Fruit fly (Drosophila melanogaster) whole organism, pupa: ENCODE data around the gene Doc2.

ENCODE experiments used
- CG12605 ChIP-seq: fragments of 200-800 bp; sonication (Bioruptor generic); IDR thresholded peaks from 2 replicates; pipeline ENCODE4 v1.3.6; 2022; ENCODE audit warnings: missing biosample characterization, missing genetic modification characterization
- CG34367 ChIP-seq: fragments of 200-800 bp; sonication (Bioruptor generic); optimal IDR thresholded peaks from 2 replicates; lab custom pipeline; 2018; ENCODE audit warnings: missing biosample characterization, mild to moderate bottlenecking, missing genetic modification characterization
- CG8301 ChIP-seq: fragments of 200-800 bp; sonication (Bioruptor generic); optimal IDR thresholded peaks from 2 replicates; lab custom pipeline; 2018; ENCODE audit warnings: missing biosample characterization, mild to moderate bottlenecking, missing genetic modification characterization
- CG9948 ChIP-seq: fragments of 200-800 bp; sonication (Bioruptor generic); optimal IDR thresholded peaks from 2 replicates; lab custom pipeline; 2018; ENCODE audit warnings: missing biosample characterization, mild to moderate bottlenecking, missing genetic modification characterization, moderate library complexity
- EcR ChIP-seq: fragments of 200-800 bp; sonication (Bioruptor generic); optimal IDR thresholded peaks from 3 replicates; lab custom pipeline; 2019; ENCODE audit warnings: missing biosample characterization, missing genetic modification characterization, mild to moderate bottlenecking, moderate library complexity, missing genetic modification reagents
- Ets98B ChIP-seq: fragments of 200-800 bp; sonication (Bioruptor generic); IDR thresholded peaks from 2 replicates; pipeline ENCODE4 v1.3.6; 2022; ENCODE audit warnings: missing biosample characterization, missing genetic modification characterization
- Snoo ChIP-seq: fragments of 200-800 bp; sonication (Bioruptor generic); optimal IDR thresholded peaks from 3 replicates; lab custom pipeline; 2017; ENCODE audit warnings: missing biosample characterization, mild to moderate bottlenecking, missing genetic modification characterization, inconsistent platforms
- rn ChIP-seq: fragments of 200-800 bp; sonication (Bioruptor generic); IDR thresholded peaks from 2 replicates; pipeline ENCODE4 v1.3.6; 2022; ENCODE audit warnings: missing biosample characterization, missing genetic modification characterization

DNA sequence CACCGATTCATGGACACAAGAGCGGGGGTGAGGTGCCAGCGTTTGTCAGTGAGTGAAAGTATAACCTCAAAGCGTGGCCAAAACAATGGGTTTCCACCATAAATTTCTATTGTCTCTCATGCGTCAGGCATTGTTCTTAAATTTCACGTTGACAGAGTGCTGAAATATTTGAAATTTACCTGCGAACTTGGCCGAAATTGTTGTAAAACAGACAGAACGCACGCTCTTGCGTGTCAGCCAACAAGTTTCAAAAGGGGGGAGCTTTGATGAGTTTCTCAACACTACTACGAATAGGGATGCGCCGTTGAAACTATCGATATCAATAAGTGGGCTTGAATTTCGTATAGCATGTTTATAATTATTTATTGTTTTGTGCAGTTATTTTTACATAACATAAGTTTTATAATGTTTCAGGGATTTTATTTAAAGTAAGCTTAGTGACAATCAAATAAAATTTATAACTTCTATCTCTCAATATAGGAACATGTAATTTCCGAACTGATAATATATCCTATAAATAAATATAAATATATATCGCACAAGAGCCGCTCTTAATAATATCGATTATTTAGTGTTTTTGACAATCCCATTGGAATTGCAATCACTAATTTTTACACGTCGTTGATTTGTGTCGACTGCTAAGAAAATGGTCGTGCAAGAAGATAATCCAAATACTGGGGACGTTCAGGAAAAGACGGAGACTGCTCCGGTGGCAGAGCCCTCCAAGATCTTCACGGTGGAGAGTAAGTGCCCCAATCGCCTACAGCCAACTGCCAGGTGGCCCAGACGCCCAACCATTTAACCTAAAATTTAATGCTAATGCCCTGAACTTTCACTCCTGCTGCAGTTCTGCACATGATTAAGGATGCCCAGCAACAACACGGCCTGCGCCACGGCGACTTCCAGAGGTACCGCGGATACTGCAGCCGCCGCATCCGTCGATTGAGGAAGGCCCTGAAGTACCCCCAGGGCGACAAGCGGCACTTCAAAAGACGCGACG lies 44.3 kb downstream of the Doc2 start, which contains the start of the genes pix and Srp68:
- TF ChIP-seq CG8301 (tag; lab: Kevin White, UChicago) = no peak
- TF ChIP-seq Ets98B (GFP tag; lab: Robert Waterston, UW) = no peak
- peak; percentile 47 for TF ChIP-seq CG9948
- no peak for TF ChIP-seq CG34367 (tag; lab: Kevin White, UChicago)
- peak; percentile 34 for TF ChIP-seq Snoo (tag; lab: Kevin White, UChicago)
- no peak for TF ChIP-seq EcR (GFP tag; lab: Kevin White, UChicago)
- TF ChIP-seq rn (GFP tag; lab: Robert Waterston, UW) = no peak
- 0 out of 2 replicates have a peak, but pooled peaks have one; percentile 25 for TF ChIP-seq CG12605 (GFP tag; lab: Robert Waterston, UW)
